Worm (Caenorhabditis elegans) whole organism, late embryonic: Measurements from ENCODE around the gene Y42A5A.5.

Experiments
- ama-1 ChIP-seq: fragments of 150-350 bp; optimal IDR thresholded peaks from 2 replicates; lab custom pipeline; 2014
- ceh-48 ChIP-seq: sonication (generic microtip); optimal IDR thresholded peaks from 2 replicates; lab custom pipeline; 2016; ENCODE audit warnings: missing genetic modification characterization, inconsistent platforms, missing compliant biosample characterization
- elt-4 ChIP-seq: sonication (generic microtip); optimal IDR thresholded peaks from 2 replicates; lab custom pipeline; 2016; ENCODE audit warnings: missing genetic modification characterization, missing compliant biosample characterization

DNA sequence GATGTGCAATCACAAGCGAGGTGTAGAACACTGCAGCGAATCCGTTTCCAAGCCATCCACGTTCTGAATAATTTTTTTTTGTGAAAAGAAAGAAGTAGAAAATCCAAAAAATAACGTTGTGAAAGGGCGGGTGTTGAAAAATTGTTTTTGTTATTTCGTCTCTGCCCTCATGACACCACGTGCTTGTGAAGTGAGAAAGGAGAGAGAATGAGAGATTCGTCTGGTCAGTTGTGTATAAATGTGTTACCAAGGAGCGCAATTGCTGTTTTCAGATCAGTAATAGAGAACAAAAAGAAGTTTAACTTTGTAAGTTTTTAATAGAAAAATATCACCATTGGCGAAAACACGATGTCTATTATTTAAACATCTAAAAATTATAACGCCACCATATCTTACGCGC, 11.7 kb upstream of the Y42A5A.5 start:
- TF ChIP-seq elt-4 (no peak), ceh-48 (no peak), ama-1 (lab: Kevin White, UChicago) (no peak)
